Worm (Caenorhabditis elegans) whole organism, L4 larva: ENCODE measurements around the gene inpp-4B.

Source experiments
- Y5F2A.4 ChIP-seq: fragments of 200-800 bp; sonication (Bioruptor generic); optimal IDR thresholded peaks from 2 replicates; lab custom pipeline; 2018; ENCODE audit warnings: mild to moderate bottlenecking, missing genetic modification characterization, missing compliant biosample characterization
- ama-1 ChIP-seq: fragments of 150-350 bp; optimal IDR thresholded peaks from 2 replicates; lab custom pipeline; 2014; ENCODE audit warnings: inconsistent platforms, mixed read lengths
- ceh-82 ChIP-seq: sonication (generic microtip); optimal IDR thresholded peaks from 2 replicates; lab custom pipeline; 2017; ENCODE audit warnings: missing biosample characterization, missing genetic modification characterization
- egl-27 ChIP-seq: sonication (generic microtip); optimal IDR thresholded peaks from 3 replicates; lab custom pipeline; 2017; ENCODE audit warnings: missing biosample characterization, missing genetic modification reagents, missing genetic modification characterization
- lin-15B ChIP-seq: fragments of 150-350 bp; sonication (generic microtip); optimal IDR thresholded peaks from 3 replicates; lab custom pipeline; 2014; ENCODE audit warnings: missing biosample characterization, missing genetic modification characterization
- lsy-2 ChIP-seq, 2 experiments: fragments of 150-350 bp in 1 of 2; sonication (generic microtip) in 1 of 2; optimal IDR thresholded peaks; 2 replicates each; lab custom pipeline; 2014 to 2017; ENCODE audit warnings: missing biosample characterization in 2 of 2, missing genetic modification characterization in 2 of 2
- nhr-11 ChIP-seq: fragments of 150-350 bp; optimal IDR thresholded peaks from 2 replicates; lab custom pipeline; 2014; ENCODE audit warnings: missing biosample characterization, missing genetic modification characterization
- snpc-4 ChIP-seq: fragments of 150-350 bp; optimal IDR thresholded peaks from 2 replicates; lab custom pipeline; 2014; ENCODE audit warnings: missing biosample characterization, missing genetic modification characterization
- zag-1 ChIP-seq: fragments of 150-350 bp; optimal IDR thresholded peaks from 2 replicates; lab custom pipeline; 2014; ENCODE audit warnings: missing biosample characterization, missing genetic modification characterization

ce11 chrIII:10238448-10239154, 28.1 kb downstream of the inpp-4B start, which contains the start of gene Y70G10A.3:
- TF ChIP-seq Y5F2A.4 (no peak), lsy-2 (tag; optimal IDR thresholded peaks at IDR 0.05; lab: Kevin White, UChicago) (no peak), nhr-11 (no peak), ama-1 (lab: Kevin White, UChicago) (no peak), snpc-4 (no peak), lin-15B (tag; lab: Kevin White, UChicago) (no peak), zag-1 (tag; lab: Kevin White, UChicago) (no peak), egl-27 (no peak), ceh-82 (tag; lab: Kevin White, UChicago) (no peak)
